Worm (Caenorhabditis elegans): ENCODE measurements around the gene F13H6.5.

ce11 chrV:6354786-6355185 lies 20.0 kb downstream of the F13H6.5 start:
- no peak for TF ChIP-seq elt-3 (tag; optimal IDR thresholded peaks at IDR 0.05)
- TF ChIP-seq nhr-28 (tag; optimal IDR thresholded peaks at IDR 0.05): no peak
- no peak for TF ChIP-seq unc-62 (GFP tag; optimal IDR thresholded peaks at IDR 0.05)
- TF ChIP-seq nhr-76 (tag; optimal IDR thresholded peaks at IDR 0.05): no peak
- TF ChIP-seq cnd-1 (tag; optimal IDR thresholded peaks at IDR 0.05): no peak
